Fruit fly (Drosophila melanogaster) whole organism, embryonic: ENCODE data around the gene CG7191.

Experiments
- CG10654 ChIP-seq: fragments of 200-800 bp; sonication (Bioruptor generic); optimal IDR thresholded peaks from 2 replicates; lab custom pipeline; 2016; ENCODE audit warnings: missing biosample characterization, missing genetic modification characterization
- CG12104 ChIP-seq: fragments of 200-800 bp; sonication (Bioruptor generic); optimal IDR thresholded peaks from 3 replicates; lab custom pipeline; 2016; ENCODE audit warnings: missing biosample characterization, missing genetic modification characterization
- CG17829 ChIP-seq: fragments of 200-800 bp; optimal IDR thresholded peaks from 2 replicates; lab custom pipeline; 2019; ENCODE audit warnings: missing biosample characterization, mild to moderate bottlenecking, missing genetic modification characterization, moderate library complexity
- CG2889 ChIP-seq: fragments of 200-800 bp; sonication (Bioruptor generic); IDR thresholded peaks from 3 replicates; pipeline ENCODE4 v1.3.6; 2022; ENCODE audit warnings: missing biosample characterization, missing genetic modification characterization
- CG8944 ChIP-seq: fragments of 200-800 bp; sonication (Bioruptor generic); optimal IDR thresholded peaks from 3 replicates; lab custom pipeline; 2016; ENCODE audit warnings: missing biosample characterization, missing genetic modification characterization
- CoRest ChIP-seq: fragments of 200-800 bp; sonication (Bioruptor generic); optimal IDR thresholded peaks from 3 replicates; lab custom pipeline; 2018; ENCODE audit warnings: missing biosample characterization, mild to moderate bottlenecking, missing genetic modification characterization, moderate library complexity
- Ptx1 ChIP-seq: fragments of 200-800 bp; sonication (Bioruptor generic); IDR thresholded peaks from 2 replicates; pipeline ENCODE4 v1.3.6; 2022; ENCODE audit warnings: missing biosample characterization, missing genetic modification characterization
- Taf1 ChIP-seq: fragments of 200-800 bp; sonication (Bioruptor generic); IDR thresholded peaks from 2 replicates; pipeline ENCODE4 v1.3.6; 2022; ENCODE audit warnings: missing biosample characterization, missing genetic modification characterization
- Usf ChIP-seq: fragments of 200-800 bp; sonication (Bioruptor generic); optimal IDR thresholded peaks from 2 replicates; lab custom pipeline; 2017; ENCODE audit warnings: missing genotype, missing biosample characterization, missing genetic modification characterization
- gcm ChIP-seq: fragments of 200-800 bp; sonication (Bioruptor generic); optimal IDR thresholded peaks from 2 replicates; lab custom pipeline; 2019; ENCODE audit warnings: missing biosample characterization, mild to moderate bottlenecking, missing genetic modification characterization, moderate library complexity
- rib ChIP-seq: fragments of 200-800 bp; sonication (Bioruptor generic); IDR thresholded peaks from 2 replicates; pipeline ENCODE4 v1.3.6; 2022; ENCODE audit warnings: missing biosample characterization, missing genetic modification characterization
- sens-2 ChIP-seq: fragments of 200-800 bp; sonication (Bioruptor generic); IDR thresholded peaks from 2 replicates; pipeline ENCODE4 v1.3.6; 2022; ENCODE audit warnings: missing biosample characterization, missing genetic modification characterization
- sim ChIP-seq: fragments of 200-800 bp; sonication (Bioruptor generic); IDR thresholded peaks from 2 replicates; pipeline ENCODE4 v1.3.6; 2022; ENCODE audit warnings: missing biosample characterization, missing genetic modification characterization

DNA sequence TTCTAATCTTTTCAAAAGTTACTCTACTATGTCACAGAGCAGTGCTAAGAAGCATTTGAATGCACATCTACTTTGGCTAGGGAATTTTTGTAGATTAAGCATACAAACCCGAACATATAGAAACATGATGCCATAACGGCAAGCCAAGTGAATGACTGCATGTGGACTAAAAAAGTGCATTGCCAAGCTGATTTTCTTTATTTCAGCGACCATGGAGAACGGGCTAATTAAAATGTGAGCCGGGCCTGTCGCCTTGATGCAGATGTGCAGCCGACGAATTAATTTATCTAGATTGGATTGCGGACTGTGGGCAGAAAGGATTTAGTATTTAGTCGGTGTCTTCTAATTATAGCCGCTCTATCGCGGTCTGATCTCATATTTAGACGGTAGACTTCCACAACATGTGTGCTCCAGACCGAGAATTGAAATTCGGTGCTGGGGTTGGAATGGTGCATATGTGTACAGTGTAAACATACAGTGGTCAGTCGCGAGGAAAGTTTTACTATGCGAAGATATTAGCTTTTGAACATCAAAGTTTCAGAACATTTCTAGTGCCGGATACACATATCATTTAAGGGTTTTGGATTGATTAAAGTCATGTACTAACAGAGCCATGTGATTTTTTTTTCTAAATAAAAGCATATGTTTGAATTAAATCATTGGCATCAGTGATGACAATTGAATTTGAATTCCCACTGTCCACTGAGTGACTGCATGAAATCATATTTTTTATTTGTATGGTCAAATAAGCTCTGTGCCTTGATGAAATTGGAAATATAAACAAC is 45.3 kb downstream of the CG7191 start:
- TF ChIP-seq rib (no peak), Usf (GFP tag; lab: Kevin White, UChicago) (no peak), CG12104 (GFP tag; lab: Kevin White, UChicago) (no peak), CG10654 (GFP tag; lab: Kevin White, UChicago) (no peak), gcm (GFP tag; lab: Kevin White, UChicago) (no peak), CG8944 (GFP tag; lab: Kevin White, UChicago) (no peak), CoRest (tag; lab: Kevin White, UChicago) (no peak), sim (GFP tag; lab: Robert Waterston, UW) (no peak), Taf1 (GFP tag; lab: Robert Waterston, UW) (no peak), CG17829 (tag; lab: Kevin White, UChicago) (no peak), Ptx1 (GFP tag; lab: Robert Waterston, UW) (no peak), CG2889 (no peak), sens-2 (no peak)
